Fruit fly (Drosophila melanogaster) whole organism, embryonic: ENCODE data around the gene CG44006.
A peak's percentile ranks its signal among the peaks of the same experiment; 100 is the strongest.

Experiments used
- ATbp ChIP-seq: fragments of 200-800 bp; sonication (Bioruptor generic); optimal IDR thresholded peaks from 2 replicates; lab custom pipeline; 2017; ENCODE audit warnings: missing biosample characterization, mild to moderate bottlenecking, missing genetic modification characterization, missing genetic modification reagents
- CG10209 ChIP-seq: fragments of 200-800 bp; sonication (Bioruptor generic); optimal IDR thresholded peaks from 3 replicates; lab custom pipeline; 2017; ENCODE audit warnings: missing biosample characterization, mild to moderate bottlenecking, missing genetic modification characterization, missing genetic modification reagents
- CG10274 ChIP-seq: fragments of 200-800 bp; sonication (Bioruptor generic); optimal IDR thresholded peaks from 3 replicates; lab custom pipeline; 2017; ENCODE audit warnings: missing biosample characterization, mild to moderate bottlenecking, missing genetic modification characterization
- CG10462 ChIP-seq: fragments of 200-800 bp; sonication (Bioruptor generic); optimal IDR thresholded peaks from 2 replicates; lab custom pipeline; 2016; ENCODE audit warnings: missing biosample characterization, missing genetic modification characterization
- CG1233 ChIP-seq: fragments of 200-800 bp; sonication (Bioruptor generic); optimal IDR thresholded peaks from 4 replicates; lab custom pipeline; 2018; ENCODE audit warnings: missing biosample characterization, mild to moderate bottlenecking, missing genetic modification characterization
- CG12769 ChIP-seq: fragments of 200-800 bp; sonication (Bioruptor generic); optimal IDR thresholded peaks from 2 replicates; lab custom pipeline; 2019; ENCODE audit warnings: missing biosample characterization, mild to moderate bottlenecking, missing genetic modification characterization, moderate library complexity
- CG13287 ChIP-seq: fragments of 200-800 bp; sonication (Bioruptor generic); IDR thresholded peaks from 2 replicates; pipeline ENCODE4 v1.3.6; 2022; ENCODE audit warnings: missing biosample characterization, missing genetic modification characterization; ENCODE audit not compliant: partially characterized antibody
- CG13894 ChIP-seq: fragments of 200-800 bp; sonication (Bioruptor generic); optimal IDR thresholded peaks from 3 replicates; lab custom pipeline; 2018; ENCODE audit warnings: missing biosample characterization, mild to moderate bottlenecking, missing genetic modification characterization, moderate library complexity
- CG15601 ChIP-seq: fragments of 200-800 bp; sonication (Bioruptor generic); optimal IDR thresholded peaks from 3 replicates; lab custom pipeline; 2019; ENCODE audit warnings: missing biosample characterization, mild to moderate bottlenecking, missing genetic modification characterization, moderate library complexity
- CG17829 ChIP-seq: fragments of 200-800 bp; optimal IDR thresholded peaks from 2 replicates; lab custom pipeline; 2019; ENCODE audit warnings: missing biosample characterization, mild to moderate bottlenecking, missing genetic modification characterization, moderate library complexity
- CG2116 ChIP-seq: fragments of 200-800 bp; sonication (Bioruptor generic); optimal IDR thresholded peaks from 3 replicates; lab custom pipeline; 2018; ENCODE audit warnings: missing biosample characterization, mild to moderate bottlenecking, missing genetic modification characterization
- CG2120 ChIP-seq: fragments of 200-800 bp; sonication (Bioruptor generic); optimal IDR thresholded peaks from 3 replicates; lab custom pipeline; 2016; ENCODE audit warnings: missing biosample characterization, missing genetic modification characterization
- CG2678 ChIP-seq: fragments of 200-800 bp; sonication (Bioruptor generic); optimal IDR thresholded peaks from 3 replicates; lab custom pipeline; 2019; ENCODE audit warnings: missing biosample characterization, mild to moderate bottlenecking, missing genetic modification characterization, moderate library complexity
- CG2875 ChIP-seq: fragments of 200-800 bp; sonication (Bioruptor generic); optimal IDR thresholded peaks from 2 replicates; lab custom pipeline; 2017; ENCODE audit warnings: missing biosample characterization, mild to moderate bottlenecking, missing genetic modification characterization, missing genetic modification reagents
- CG30403 ChIP-seq: fragments of 200-800 bp; sonication (Bioruptor generic); optimal IDR thresholded peaks from 3 replicates; lab custom pipeline; 2016; ENCODE audit warnings: missing biosample characterization, missing genetic modification characterization
- CG4707 ChIP-seq: fragments of 200-800 bp; sonication (Bioruptor generic); optimal IDR thresholded peaks from 2 replicates; lab custom pipeline; 2018; ENCODE audit warnings: missing biosample characterization, mild to moderate bottlenecking, missing genetic modification characterization, moderate library complexity
- CG7357 ChIP-seq: fragments of 200-800 bp; sonication (Bioruptor generic); IDR thresholded peaks from 3 replicates; pipeline ENCODE4 v1.3.6; 2022; ENCODE audit warnings: missing biosample characterization, missing genetic modification characterization
- CG8089 ChIP-seq: fragments of 200-800 bp; sonication (Bioruptor generic); optimal IDR thresholded peaks from 3 replicates; lab custom pipeline; 2016; ENCODE audit warnings: missing biosample characterization, missing genetic modification characterization
- CG8388 ChIP-seq: fragments of 200-800 bp; sonication (Bioruptor generic); optimal IDR thresholded peaks from 2 replicates; lab custom pipeline; 2019; ENCODE audit warnings: missing biosample characterization, mild to moderate bottlenecking, missing genetic modification characterization, moderate library complexity
- CG8478 ChIP-seq: fragments of >200 bp; optimal IDR thresholded peaks from 2 replicates; lab custom pipeline; 2018
- CG9727 ChIP-seq: fragments of 200-800 bp; sonication (Bioruptor generic); optimal IDR thresholded peaks from 3 replicates; lab custom pipeline; 2017; ENCODE audit warnings: missing biosample characterization, mild to moderate bottlenecking, missing genetic modification characterization
- D19B ChIP-seq: fragments of 200-800 bp; sonication (Bioruptor generic); optimal IDR thresholded peaks from 2 replicates; lab custom pipeline; 2017; ENCODE audit warnings: missing biosample characterization, mild to moderate bottlenecking, missing genetic modification characterization
- Ets65A ChIP-seq: fragments of 200-800 bp; sonication (Bioruptor generic); peaks from one replicate; lab custom pipeline; 2016; ENCODE audit warnings: missing biosample characterization, missing genetic modification characterization
- Hr3 ChIP-seq: fragments of 200-800 bp; sonication (Bioruptor generic); optimal IDR thresholded peaks from 3 replicates; lab custom pipeline; 2016; ENCODE audit warnings: missing biosample characterization, missing genetic modification characterization
- Pdp1 ChIP-seq, 2 experiments: fragments of 200-800 bp; sonication (Bioruptor generic); optimal IDR thresholded peaks; 3 replicates each; lab custom pipeline; 2016; ENCODE audit warnings: missing biosample characterization in 2 of 2, missing genetic modification characterization in 2 of 2, mild to moderate bottlenecking in 1 of 2, moderate library complexity in 1 of 2
- Sox100B ChIP-seq: fragments of 200-800 bp; sonication (Bioruptor generic); optimal IDR thresholded peaks from 3 replicates; lab custom pipeline; 2018; ENCODE audit warnings: missing biosample characterization, mild to moderate bottlenecking, missing genetic modification characterization
- Ssrp ChIP-seq: fragments of 200-800 bp; sonication (Bioruptor generic); optimal IDR thresholded peaks from 2 replicates; lab custom pipeline; 2018; ENCODE audit warnings: missing biosample characterization, mild to moderate bottlenecking, missing genetic modification characterization, moderate library complexity
- Trl ChIP-seq, 3 experiments: fragments of >200 bp in 2 of 3; fragments of 200-800 bp in 1 of 3; sonication (Bioruptor generic) in 1 of 3; optimal IDR thresholded peaks; 2 replicates in 1 of 3; 3 replicates in 2 of 3; lab custom pipeline; 2016 to 2017; ENCODE audit warnings: missing biosample characterization in 1 of 3, missing genetic modification characterization in 1 of 3
- cg ChIP-seq: fragments of 200-800 bp; sonication (Bioruptor generic); optimal IDR thresholded peaks from 3 replicates; lab custom pipeline; 2019; ENCODE audit warnings: missing biosample characterization, mild to moderate bottlenecking, missing genetic modification characterization, moderate library complexity
- chinmo ChIP-seq: fragments of 200-800 bp; sonication (Bioruptor generic); IDR thresholded peaks from 4 replicates; pipeline ENCODE4 v1.3.6; 2022; ENCODE audit warnings: missing biosample characterization, missing genetic modification characterization; ENCODE audit not compliant: partially characterized antibody
- chn ChIP-seq: fragments of 200-800 bp; sonication (Bioruptor generic); optimal IDR thresholded peaks from 2 replicates; lab custom pipeline; 2016; ENCODE audit warnings: missing biosample characterization, missing genetic modification characterization
- crol ChIP-seq: fragments of 200-800 bp; sonication (Bioruptor generic); IDR thresholded peaks from 2 replicates; pipeline ENCODE4 v1.3.6; 2022; ENCODE audit warnings: missing biosample characterization, missing genetic modification characterization
- ftz-f1 ChIP-seq: fragments of 200-800 bp; sonication (Bioruptor generic); optimal IDR thresholded peaks from 2 replicates; lab custom pipeline; 2016; ENCODE audit warnings: missing biosample characterization, missing genetic modification characterization
- grau ChIP-seq: fragments of 200-800 bp; optimal IDR thresholded peaks from 3 replicates; lab custom pipeline; 2019; ENCODE audit warnings: missing biosample characterization, mild to moderate bottlenecking, missing genetic modification characterization, moderate library complexity
- gsb-n ChIP-seq: fragments of 200-800 bp; sonication (Bioruptor generic); optimal IDR thresholded peaks from 3 replicates; lab custom pipeline; 2018; ENCODE audit warnings: missing biosample characterization, mild to moderate bottlenecking, missing genetic modification characterization
- ham ChIP-seq: fragments of 200-800 bp; sonication (Bioruptor generic); IDR thresholded peaks from 2 replicates; pipeline ENCODE4 v1.3.6; 2022; ENCODE audit warnings: missing biosample characterization, missing genetic modification characterization
- lab ChIP-seq: fragments of 200-800 bp; sonication (Bioruptor generic); optimal IDR thresholded peaks from 3 replicates; lab custom pipeline; 2017; ENCODE audit warnings: missing biosample characterization, missing genetic modification characterization, mild to moderate bottlenecking, moderate library complexity, missing genetic modification reagents
- luna ChIP-seq: fragments of 200-800 bp; sonication (Bioruptor generic); optimal IDR thresholded peaks from 2 replicates; lab custom pipeline; 2016; ENCODE audit warnings: missing biosample characterization, missing genetic modification characterization
- mirr ChIP-seq: fragments of 200-800 bp; sonication (Bioruptor generic); optimal IDR thresholded peaks from 3 replicates; lab custom pipeline; 2018; ENCODE audit warnings: missing biosample characterization, mild to moderate bottlenecking, missing genetic modification characterization
- nmo ChIP-seq: fragments of 200-800 bp; sonication (Bioruptor generic); optimal IDR thresholded peaks from 2 replicates; lab custom pipeline; 2018; ENCODE audit warnings: missing biosample characterization, mild to moderate bottlenecking, missing genetic modification characterization, moderate library complexity
- nom ChIP-seq: fragments of 200-800 bp; sonication (Bioruptor generic); optimal IDR thresholded peaks from 2 replicates; lab custom pipeline; 2017; ENCODE audit warnings: missing biosample characterization, missing genetic modification characterization, mild to moderate bottlenecking, moderate library complexity, missing genetic modification reagents
- row ChIP-seq: fragments of 200-800 bp; sonication (Bioruptor generic); IDR thresholded peaks from 3 replicates; pipeline ENCODE4 v1.3.6; 2022; ENCODE audit warnings: missing biosample characterization, missing genetic modification characterization
- sd ChIP-seq: fragments of 200-800 bp; sonication (Bioruptor generic); optimal IDR thresholded peaks from 3 replicates; lab custom pipeline; 2018; ENCODE audit warnings: missing biosample characterization, mild to moderate bottlenecking, missing genetic modification characterization, moderate library complexity
- tio ChIP-seq: fragments of 200-800 bp; sonication (Bioruptor generic); optimal IDR thresholded peaks from 2 replicates; lab custom pipeline; 2017; ENCODE audit warnings: missing biosample characterization, missing genetic modification characterization, inconsistent platforms
- zfh2 ChIP-seq: fragments of 200-800 bp; sonication (Bioruptor generic); optimal IDR thresholded peaks from 2 replicates; lab custom pipeline; 2016; ENCODE audit warnings: missing biosample characterization, missing genetic modification characterization

CG44006 gene

DNA sequence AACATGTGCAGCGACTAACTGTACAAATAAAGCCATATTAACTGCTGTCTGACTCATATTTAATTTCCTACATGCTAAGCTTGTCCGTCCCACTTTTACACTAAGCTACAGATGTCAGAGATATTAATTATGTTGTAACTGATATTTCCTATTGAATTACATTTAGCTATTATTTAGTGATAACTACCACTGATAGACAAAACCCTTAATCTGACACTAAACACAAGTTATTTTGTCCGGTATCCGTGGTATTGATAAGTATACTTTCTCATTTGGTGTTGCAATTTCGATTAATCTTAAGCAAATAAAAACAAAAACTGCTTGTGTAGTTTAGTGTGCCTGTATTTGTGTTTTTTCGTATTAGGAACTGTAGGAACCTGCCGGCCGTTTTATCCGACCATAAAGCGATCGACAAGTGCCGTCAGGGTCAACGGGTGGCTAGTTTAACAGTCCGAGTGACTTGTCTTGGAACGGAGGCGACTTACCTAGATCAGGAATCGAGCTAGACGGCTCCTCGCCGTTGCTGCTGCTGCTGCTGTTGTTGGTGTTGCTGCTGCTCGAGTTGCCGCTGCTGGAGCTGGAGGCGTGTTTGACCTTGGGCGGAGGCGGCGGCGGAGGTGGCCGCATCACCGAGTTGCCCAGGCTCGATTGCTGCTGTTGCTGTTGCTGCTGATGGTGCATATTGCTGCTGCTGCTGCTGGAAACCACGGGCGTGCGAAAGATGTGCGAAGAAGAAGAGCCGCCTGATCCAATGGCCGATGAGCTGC, 12.0 kb downstream of the CG44006 start:
- no peak for TF ChIP-seq Pdp1 (GFP tag; optimal IDR thresholded peaks at IDR 0.05; lab: Kevin White, UChicago)
- 0 out of 4 replicates have a peak, but pooled peaks have one; percentile 61 for TF ChIP-seq chinmo
- TF ChIP-seq CG2116, result no peak
- TF ChIP-seq nom (GFP tag; lab: Kevin White, UChicago), result peak; percentile 45
- no peak for TF ChIP-seq luna (GFP tag; lab: Kevin White, UChicago)
- peak; percentile 11 for TF ChIP-seq lab
- peak; percentile 12 for TF ChIP-seq grau
- peak; percentile 5 for TF ChIP-seq CG2678 (tag; lab: Kevin White, UChicago)
- no peak for TF ChIP-seq gsb-n (tag; lab: Kevin White, UChicago)
- peak; percentile 13 for TF ChIP-seq CG2120
- TF ChIP-seq tio (GFP tag; lab: Kevin White, UChicago), result peak; percentile 5
- TF ChIP-seq CG8478 (lab: Kevin White, UChicago), result peak; percentile 27
- 0 out of 3 replicates have a peak, but pooled peaks have one; percentile 8 for TF ChIP-seq row (GFP tag; lab: Robert Waterston, UW)
- TF ChIP-seq CG4707 (GFP tag; lab: Kevin White, UChicago), result no peak

DNA sequence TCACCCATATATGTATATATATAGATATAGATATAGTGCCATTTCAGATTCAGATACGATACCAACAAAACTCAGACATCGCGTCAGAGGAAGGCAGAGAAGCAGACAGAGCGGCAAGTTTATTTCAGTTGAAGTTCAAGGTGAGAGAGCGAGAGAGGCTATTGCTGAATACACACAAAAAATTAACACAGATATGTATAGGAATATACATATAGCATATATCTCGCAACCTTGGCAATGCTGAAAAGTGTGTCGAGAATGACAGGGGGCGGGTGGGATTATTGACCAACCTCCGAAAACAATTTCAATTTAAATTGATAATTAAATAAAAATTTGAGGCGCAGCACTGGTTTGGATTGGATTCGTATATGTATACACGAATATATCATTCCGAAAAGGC, 12.9 kb downstream of the CG44006 start:
- peak; percentile 31 for TF ChIP-seq cg (GFP tag; lab: Kevin White, UChicago)
- no peak for TF ChIP-seq CG8388
- peak; percentile 56 for TF ChIP-seq sd (tag; lab: Kevin White, UChicago)
- peak; percentile 27 for TF ChIP-seq CG12769 (tag; lab: Kevin White, UChicago)
- TF ChIP-seq ftz-f1 (GFP tag; lab: Kevin White, UChicago), result peak; percentile 94
- TF ChIP-seq mirr, result no peak
- TF ChIP-seq Trl (optimal IDR thresholded peaks at IDR 0.05; lab: Kevin White, UChicago), result peak in 1 of 2 experiments; percentile 4
- no peak for TF ChIP-seq Trl (GFP tag; optimal IDR thresholded peaks at IDR 0.05; lab: Kevin White, UChicago)

DNA sequence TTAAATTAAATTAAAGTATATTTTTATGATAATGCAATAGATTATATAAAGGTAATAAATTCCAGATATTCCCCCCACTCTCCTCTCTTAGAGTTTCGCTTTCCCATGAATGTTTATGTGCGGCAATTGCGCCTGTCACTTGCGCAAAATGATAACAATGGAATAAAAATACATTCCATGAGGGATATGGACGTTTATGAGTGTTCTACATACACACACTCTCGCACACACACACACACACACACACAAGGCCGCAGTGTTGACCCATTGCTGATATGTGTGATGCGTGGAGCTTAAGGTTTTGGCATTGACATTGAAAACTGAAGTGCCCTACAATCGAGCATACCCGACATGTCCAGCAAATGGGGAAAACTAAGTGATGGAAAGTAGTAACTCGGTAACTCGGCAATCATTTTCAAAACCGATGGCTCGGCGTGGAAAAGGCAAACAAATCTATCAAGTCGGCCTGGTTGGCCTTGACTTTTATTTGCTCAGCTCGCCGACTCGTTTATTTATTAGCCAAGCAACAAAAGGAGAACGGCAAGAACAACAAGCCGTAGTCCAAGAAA, 23.3 kb downstream of the CG44006 start:
- TF ChIP-seq chn (GFP tag; lab: Kevin White, UChicago) (no peak), D19B (GFP tag; lab: Kevin White, UChicago) (peak; percentile 21), ATbp (GFP tag; lab: Kevin White, UChicago) (no peak), CG13894 (tag; lab: Kevin White, UChicago) (no peak), CG10462 (no peak), Hr3 (GFP tag; lab: Kevin White, UChicago) (no peak), CG17829 (tag; lab: Kevin White, UChicago) (no peak), crol (GFP tag; lab: Robert Waterston, UW) (no peak), CG10209 (GFP tag; lab: Kevin White, UChicago) (no peak), CG10274 (GFP tag; lab: Kevin White, UChicago) (peak; percentile 68), CG9727 (GFP tag; lab: Kevin White, UChicago) (no peak), CG8089 (GFP tag; lab: Kevin White, UChicago) (no peak), CG15601 (no peak), CG2875 (no peak), CG12769 (tag; lab: Kevin White, UChicago) (peak; percentile 14), ftz-f1 (GFP tag; lab: Kevin White, UChicago) (peak; percentile 81), CG13287 (no peak), Ets65A (GFP tag; lab: Kevin White, UChicago) (peak; percentile 59), CG4707 (GFP tag; lab: Kevin White, UChicago) (no peak), CG30403 (GFP tag; lab: Kevin White, UChicago) (no peak), nmo (no peak), zfh2 (GFP tag; lab: Kevin White, UChicago) (peak; percentile 16), CG1233 (no peak), CG7357 (GFP tag; lab: Robert Waterston, UW) (no peak), ham (GFP tag; lab: Robert Waterston, UW) (0 out of 2 replicates have a peak, but pooled peaks have one; percentile 8), Ssrp (tag; lab: Kevin White, UChicago) (no peak), CG2120 (peak; percentile 23), Sox100B (GFP tag; lab: Kevin White, UChicago) (no peak)
